Worm (Caenorhabditis elegans): ENCODE data around the gene T26H8.4.

- TF ChIP-seq ama-1 (optimal IDR thresholded peaks at IDR 0.05) (no peak), flt-1 (GFP tag; IDR thresholded peaks at IDR 0.05) (no peak), hmbx-1 (tag; optimal IDR thresholded peaks at IDR 0.05) (no peak), scrt-1 (GFP tag; IDR thresholded peaks at IDR 0.05) (no peak), ceh-13 (GFP tag; optimal IDR thresholded peaks at IDR 0.05) (no peak), aly-1 (tag; optimal IDR thresholded peaks at IDR 0.05) (no peak), pes-1 (GFP tag; IDR thresholded peaks at IDR 0.05) (no peak), tra-4 (tag; optimal IDR thresholded peaks at IDR 0.05) (no peak), tbx-37 (GFP tag; conservative IDR thresholded peaks at IDR 0.05) (no peak)
Observed at ce11 chrV:15339363-15339762, 32.7 kb upstream of the T26H8.4 start, which contains the start of gene clec-228.
